Worm (Caenorhabditis elegans) whole organism, L1 larva: ENCODE results near the gene R13H4.2.

Experiments used
- C16A3.4 ChIP-seq: fragments of 150-350 bp; optimal IDR thresholded peaks from 2 replicates; lab custom pipeline; 2014; ENCODE audit warnings: missing biosample characterization, missing genetic modification characterization
- C34B4.2 ChIP-seq: sonication (generic microtip); optimal IDR thresholded peaks from 2 replicates; lab custom pipeline; 2017; ENCODE audit warnings: mild to moderate bottlenecking, missing genetic modification characterization, missing compliant biosample characterization
- Y116A8C.19 ChIP-seq: sonication (generic microtip); optimal IDR thresholded peaks from 2 replicates; lab custom pipeline; 2016; ENCODE audit warnings: missing compliant biosample characterization, missing genetic modification characterization, borderline replicate concordance
- aha-1 ChIP-seq: fragments of 150-350 bp; optimal IDR thresholded peaks from 2 replicates; lab custom pipeline; 2014; ENCODE audit warnings: missing biosample characterization, missing genetic modification characterization
- alr-1 ChIP-seq: fragments of 200-800 bp; sonication (Bioruptor generic); optimal IDR thresholded peaks from 2 replicates; lab custom pipeline; 2018; ENCODE audit warnings: borderline replicate concordance, mild to moderate bottlenecking, missing genetic modification characterization, missing compliant biosample characterization
- ama-1 ChIP-seq: fragments of 150-350 bp; optimal IDR thresholded peaks from 2 replicates; lab custom pipeline; 2014
- blmp-1 ChIP-seq: fragments of 150-350 bp; optimal IDR thresholded peaks from 2 replicates; lab custom pipeline; 2014; ENCODE audit warnings: missing biosample characterization, missing genetic modification characterization
- ceh-8 ChIP-seq: fragments of 200-800 bp; sonication (Bioruptor generic); optimal IDR thresholded peaks from 2 replicates; lab custom pipeline; 2018; ENCODE audit warnings: mild to moderate bottlenecking, missing genetic modification characterization, moderate library complexity, missing compliant biosample characterization
- ceh-88 ChIP-seq: fragments of 200-800 bp; sonication (Bioruptor generic); IDR thresholded peaks from 2 replicates; pipeline ENCODE4 v1.3.6; 2022; ENCODE audit warnings: missing genetic modification characterization, missing compliant biosample characterization
- dpl-1 ChIP-seq, 3 experiments: fragments of 150-350 bp in 2 of 3; sonication (generic microtip) in 1 of 3; optimal IDR thresholded peaks; 2 replicates each; lab custom pipeline; 2014 to 2017; ENCODE audit warnings: missing biosample characterization in 3 of 3, missing genetic modification characterization in 3 of 3, missing genetic modification reagents in 3 of 3
- dsc-1 ChIP-seq: sonication (generic microtip); optimal IDR thresholded peaks from 2 replicates; lab custom pipeline; 2016; ENCODE audit warnings: mild to moderate bottlenecking, missing genetic modification characterization, missing compliant biosample characterization
- efl-1 ChIP-seq, 4 experiments: fragments of 150-350 bp; optimal IDR thresholded peaks in 3 of 4; peaks in 1 of 4; 1 replicate in 1 of 4; 2 replicates in 3 of 4; lab custom pipeline; 2014; ENCODE audit warnings: missing biosample characterization in 2 of 4, missing genetic modification characterization in 2 of 4, missing genetic modification reagents in 2 of 4
- efl-3 ChIP-seq: fragments of 200-800 bp; sonication (Bioruptor generic); optimal IDR thresholded peaks from 2 replicates; lab custom pipeline; 2018; ENCODE audit warnings: mild to moderate bottlenecking, missing genetic modification characterization, missing compliant biosample characterization
- elt-2 ChIP-seq: sonication (generic microtip); optimal IDR thresholded peaks from 2 replicates; lab custom pipeline; 2016; ENCODE audit warnings: missing genetic modification characterization, mild to moderate bottlenecking, inconsistent platforms, missing compliant biosample characterization, missing genetic modification reagents
- elt-3 ChIP-seq, 6 experiments: fragments of 150-350 bp in 1 of 6; sonication (generic microtip); optimal IDR thresholded peaks; 2 replicates each; lab custom pipeline; 2017 to 2018; ENCODE audit warnings: missing biosample characterization in 6 of 6, missing genetic modification characterization in 6 of 6, inconsistent platforms in 1 of 6
- ets-5 ChIP-seq: fragments of 200-800 bp; sonication (Bioruptor generic); IDR thresholded peaks from 2 replicates; pipeline ENCODE4 v1.3.6; 2022; ENCODE audit warnings: missing genetic modification characterization, missing compliant biosample characterization
- fkh-8 ChIP-seq: sonication (generic microtip); optimal IDR thresholded peaks from 2 replicates; lab custom pipeline; 2016; ENCODE audit warnings: mild to moderate bottlenecking, missing genetic modification characterization, missing compliant biosample characterization
- grh-1 ChIP-seq: fragments of 200-800 bp; sonication (Bioruptor generic); IDR thresholded peaks from 2 replicates; pipeline ENCODE4 v1.3.6; 2022; ENCODE audit warnings: missing genetic modification reagents, missing genetic modification characterization, missing compliant biosample characterization
- irx-1 ChIP-seq: sonication (generic microtip); optimal IDR thresholded peaks from 2 replicates; lab custom pipeline; 2016; ENCODE audit warnings: missing genetic modification characterization, missing compliant biosample characterization
- jun-1 ChIP-seq: fragments of 150-350 bp; optimal IDR thresholded peaks from 2 replicates; lab custom pipeline; 2014; ENCODE audit warnings: missing biosample characterization, missing genetic modification reagents, missing genetic modification characterization
- lin-14 ChIP-seq: fragments of 200-800 bp; sonication (Bioruptor generic); optimal IDR thresholded peaks from 2 replicates; lab custom pipeline; 2018; ENCODE audit warnings: mild to moderate bottlenecking, missing genetic modification characterization, moderate library complexity, missing compliant biosample characterization
- lin-35 ChIP-seq, 2 experiments: fragments of 150-350 bp; optimal IDR thresholded peaks; 2 replicates each; lab custom pipeline; 2014; ENCODE audit warnings: missing biosample characterization in 2 of 2, missing genetic modification characterization in 2 of 2, missing genetic modification reagents in 2 of 2
- lir-3 ChIP-seq: sonication (generic microtip); optimal IDR thresholded peaks from 2 replicates; lab custom pipeline; 2016; ENCODE audit warnings: mild to moderate bottlenecking, missing genetic modification characterization, moderate library complexity, missing compliant biosample characterization; ENCODE audit not compliant: poor library complexity
- lsy-2 ChIP-seq, 2 experiments: fragments of 150-350 bp; optimal IDR thresholded peaks; 2 replicates each; lab custom pipeline; 2014; ENCODE audit warnings: missing biosample characterization in 2 of 2, missing genetic modification characterization in 2 of 2
- mab-9 ChIP-seq: fragments of 200-800 bp; sonication (Bioruptor generic); IDR thresholded peaks from 2 replicates; pipeline ENCODE4 v1.3.6; 2022; ENCODE audit warnings: missing genetic modification reagents, missing genetic modification characterization, missing compliant biosample characterization
- mdl-1 ChIP-seq, 2 experiments: fragments of 150-350 bp; optimal IDR thresholded peaks; 2 replicates each; lab custom pipeline; 2014 to 2017; ENCODE audit warnings: missing biosample characterization in 2 of 2, missing genetic modification characterization in 2 of 2, inconsistent platforms in 1 of 2
- mep-1 ChIP-seq: fragments of 150-350 bp; optimal IDR thresholded peaks from 2 replicates; lab custom pipeline; 2014; ENCODE audit warnings: missing biosample characterization, missing genetic modification characterization
- nhr-12 ChIP-seq: sonication (generic microtip); optimal IDR thresholded peaks from 2 replicates; lab custom pipeline; 2017; ENCODE audit warnings: missing biosample characterization, missing genetic modification characterization
- nhr-19 ChIP-seq: fragments of 200-800 bp; sonication (Bioruptor generic); conservative IDR thresholded peaks from 2 replicates; pipeline ENCODE4 v1.3.6; 2022; ENCODE audit warnings: missing genetic modification characterization, missing compliant biosample characterization
- nhr-20 ChIP-seq: sonication (generic microtip); optimal IDR thresholded peaks from 2 replicates; lab custom pipeline; 2016; ENCODE audit warnings: mild to moderate bottlenecking, missing genetic modification characterization, missing compliant biosample characterization
- nhr-47 ChIP-seq: sonication (generic microtip); optimal IDR thresholded peaks from 2 replicates; lab custom pipeline; 2016; ENCODE audit warnings: mild to moderate bottlenecking, missing genetic modification characterization, moderate library complexity, missing compliant biosample characterization
- nhr-71 ChIP-seq: sonication (generic microtip); optimal IDR thresholded peaks from 2 replicates; lab custom pipeline; 2016; ENCODE audit warnings: mild to moderate bottlenecking, missing genetic modification characterization, moderate library complexity, missing compliant biosample characterization
- nhr-77 ChIP-seq: fragments of 150-350 bp; optimal IDR thresholded peaks from 2 replicates; lab custom pipeline; 2014; ENCODE audit warnings: missing biosample characterization, missing genetic modification characterization
- nhr-84 ChIP-seq: sonication (generic microtip); optimal IDR thresholded peaks from 2 replicates; lab custom pipeline; 2017; ENCODE audit warnings: missing biosample characterization, missing genetic modification characterization
- nhr-85 ChIP-seq: sonication (generic microtip); peaks from one replicate; lab custom pipeline; 2016; ENCODE audit warnings: missing genetic modification characterization, inconsistent platforms, missing compliant biosample characterization
- nhr-90 ChIP-seq: sonication (generic microtip); optimal IDR thresholded peaks from 2 replicates; lab custom pipeline; 2016; ENCODE audit warnings: mild to moderate bottlenecking, missing genetic modification characterization, missing compliant biosample characterization; ENCODE audit not compliant: poor library complexity
- pag-3 ChIP-seq: sonication (generic microtip); optimal IDR thresholded peaks from 2 replicates; lab custom pipeline; 2017; ENCODE audit warnings: missing genetic modification characterization, mild to moderate bottlenecking, missing compliant biosample characterization, antibody characterized with exemption, borderline replicate concordance; ENCODE audit not compliant: insufficient read depth
- rnt-1 ChIP-seq: sonication (generic microtip); optimal IDR thresholded peaks from 2 replicates; lab custom pipeline; 2016; ENCODE audit warnings: mild to moderate bottlenecking, missing genetic modification characterization, moderate library complexity, missing compliant biosample characterization
- snpc-4 ChIP-seq: fragments of 150-350 bp; optimal IDR thresholded peaks from 2 replicates; lab custom pipeline; 2014; ENCODE audit warnings: missing biosample characterization, missing genetic modification characterization
- snu-23 ChIP-seq: sonication (generic microtip); optimal IDR thresholded peaks from 2 replicates; lab custom pipeline; 2016; ENCODE audit warnings: missing genetic modification characterization, missing compliant biosample characterization
- sptf-1 ChIP-seq: fragments of 150-350 bp; optimal IDR thresholded peaks from 2 replicates; lab custom pipeline; 2014; ENCODE audit warnings: missing biosample characterization, missing genetic modification characterization
- sup-37 ChIP-seq: fragments of 200-800 bp; sonication (Bioruptor generic); optimal IDR thresholded peaks from 2 replicates; lab custom pipeline; 2018; ENCODE audit warnings: mild to moderate bottlenecking, missing genetic modification characterization, missing compliant biosample characterization
- swsn-7 ChIP-seq: sonication (generic microtip); optimal IDR thresholded peaks from 2 replicates; lab custom pipeline; 2016; ENCODE audit warnings: missing genetic modification characterization, missing compliant biosample characterization
- tbx-2 ChIP-seq: sonication (generic microtip); optimal IDR thresholded peaks from 2 replicates; lab custom pipeline; 2016; ENCODE audit warnings: missing genetic modification characterization, missing compliant biosample characterization
- tlp-1 ChIP-seq: fragments of 150-350 bp; optimal IDR thresholded peaks from 2 replicates; lab custom pipeline; 2014; ENCODE audit warnings: missing biosample characterization, missing genetic modification characterization
- unc-130 ChIP-seq: fragments of 150-350 bp; optimal IDR thresholded peaks from 2 replicates; lab custom pipeline; 2017; ENCODE audit warnings: missing biosample characterization, missing genetic modification characterization, inconsistent platforms
- unc-62 ChIP-seq: fragments of 150-350 bp; optimal IDR thresholded peaks from 2 replicates; lab custom pipeline; 2014; ENCODE audit warnings: missing biosample characterization, missing genetic modification reagents, missing genetic modification characterization
- unc-98 ChIP-seq: fragments of 200-800 bp; sonication (Bioruptor generic); IDR thresholded peaks from 2 replicates; pipeline ENCODE4 v1.3.6; 2022; ENCODE audit warnings: missing genetic modification characterization, missing compliant biosample characterization
- vab-15 ChIP-seq: sonication (generic microtip); optimal IDR thresholded peaks from 2 replicates; lab custom pipeline; 2017; ENCODE audit warnings: missing genotype, mild to moderate bottlenecking, missing genetic modification characterization, missing compliant biosample characterization
- zip-4 ChIP-seq: fragments of 200-800 bp; sonication (Bioruptor generic); optimal IDR thresholded peaks from 2 replicates; lab custom pipeline; 2018; ENCODE audit warnings: mild to moderate bottlenecking, missing genetic modification characterization, moderate library complexity, missing compliant biosample characterization
- ztf-4 ChIP-seq: fragments of 150-350 bp; optimal IDR thresholded peaks from 2 replicates; lab custom pipeline; 2014; ENCODE audit warnings: missing biosample characterization, missing genetic modification characterization

Gene R13H4.2

DNA sequence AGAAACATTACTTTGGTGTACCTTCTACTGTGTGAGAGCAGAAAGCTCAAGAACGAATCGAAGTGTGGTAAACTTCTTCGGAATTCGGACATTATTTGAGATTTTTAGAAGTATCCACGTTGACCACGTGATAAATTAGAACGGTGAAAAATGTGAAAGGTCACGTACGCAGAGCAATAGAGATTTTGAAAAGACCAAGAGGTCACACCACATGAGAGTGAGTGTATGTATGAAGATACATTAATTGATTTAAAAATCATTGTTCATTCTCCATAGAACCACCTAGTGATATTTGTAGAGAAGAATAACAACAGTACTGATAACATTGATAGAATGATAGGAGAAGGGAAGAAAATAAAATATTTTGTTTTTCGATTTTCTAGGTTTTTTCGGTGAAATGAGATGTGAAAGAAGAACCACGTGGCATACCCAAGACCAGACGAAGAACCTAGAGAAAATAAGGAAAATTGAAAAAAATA, 13.7 kb upstream of the R13H4.2 start, which contains the start of gene pyc-1:
Gene pyc-1 (minus strand): TSS at position 69 of the 479 bp plus-strand sequence.
- no peak for TF ChIP-seq C34B4.2 (tag; lab: Kevin White, UChicago)
- TF ChIP-seq nhr-19 (GFP tag; lab: Robert Waterston, UW): peak; percentile 88
- TF ChIP-seq mab-9 (GFP tag; lab: Robert Waterston, UW): no peak
- TF ChIP-seq nhr-85 (tag; lab: Kevin White, UChicago): peak; percentile 62
- no peak for TF ChIP-seq irx-1 (tag; lab: Kevin White, UChicago)
- no peak for TF ChIP-seq nhr-84 (tag; lab: Kevin White, UChicago)
- TF ChIP-seq mdl-1 (tag; optimal IDR thresholded peaks at IDR 0.05; lab: Kevin White, UChicago): peak in 1 of 2 experiments; percentile 6
- no peak for TF ChIP-seq fkh-8 (tag; lab: Kevin White, UChicago)
- no peak for TF ChIP-seq nhr-12 (tag; lab: Kevin White, UChicago)
- peak in 1 of 2 experiments; percentile 1 for TF ChIP-seq efl-1 (optimal IDR thresholded peaks at IDR 0.05; lab: Kevin White, UChicago)
- no peak for TF ChIP-seq efl-1 (GFP tag; optimal IDR thresholded peaks at IDR 0.05 in 1 of 2; lab: Kevin White, UChicago)
- TF ChIP-seq nhr-90 (tag; lab: Kevin White, UChicago): peak; percentile 69
- no peak for TF ChIP-seq nhr-77 (tag; lab: Kevin White, UChicago)
- TF ChIP-seq rnt-1: peak; percentile 50
- TF ChIP-seq elt-2 (tag; lab: Kevin White, UChicago): peak; percentile 37
- TF ChIP-seq jun-1 (tag; lab: Kevin White, UChicago): no peak
- TF ChIP-seq pag-3 (tag; lab: Kevin White, UChicago): no peak
- TF ChIP-seq ceh-8 (GFP tag; lab: Kevin White, UChicago): no peak
- peak; percentile 13 for TF ChIP-seq zip-4 (GFP tag; lab: Kevin White, UChicago)
- peak; percentile 8 for TF ChIP-seq snpc-4
- TF ChIP-seq elt-3 (tag; optimal IDR thresholded peaks at IDR 0.05; lab: Kevin White, UChicago): peak in 5 of 6 experiments; percentile 42 to 82 (median 75)
- TF ChIP-seq unc-62 (GFP tag; lab: Kevin White, UChicago): no peak
- no peak for TF ChIP-seq sptf-1 (tag; lab: Kevin White, UChicago)
- TF ChIP-seq alr-1 (tag; lab: Kevin White, UChicago): no peak
- peak; percentile 34 for TF ChIP-seq swsn-7
- TF ChIP-seq unc-130 (tag; lab: Kevin White, UChicago): peak; percentile 55
- no peak for TF ChIP-seq efl-3 (GFP tag; lab: Kevin White, UChicago)
- peak; percentile 79 for TF ChIP-seq aha-1 (tag; lab: Kevin White, UChicago)
- peak; percentile 73 for TF ChIP-seq nhr-20 (tag; lab: Kevin White, UChicago)
- TF ChIP-seq lsy-2 (tag; optimal IDR thresholded peaks at IDR 0.05; lab: Kevin White, UChicago): peak; percentile 22 to 37
- no peak for TF ChIP-seq dsc-1 (tag; lab: Kevin White, UChicago)
- TF ChIP-seq lin-14 (GFP tag; lab: Kevin White, UChicago): peak; percentile 64
- TF ChIP-seq Y116A8C.19: no peak
- peak; percentile 52 for TF ChIP-seq lir-3 (tag; lab: Kevin White, UChicago)
- TF ChIP-seq tlp-1 (tag; lab: Kevin White, UChicago): no peak
- peak; percentile 74 for TF ChIP-seq mep-1 (tag; lab: Kevin White, UChicago)
- peak; percentile 25 for TF ChIP-seq tbx-2 (tag; lab: Kevin White, UChicago)
- peak; percentile 79 for TF ChIP-seq snu-23 (GFP tag; lab: Kevin White, UChicago)
- TF ChIP-seq sup-37 (GFP tag; lab: Kevin White, UChicago): peak; percentile 1
- peak; percentile 93 for TF ChIP-seq nhr-71 (tag; lab: Kevin White, UChicago)
- TF ChIP-seq ama-1: peak; percentile 69
- TF ChIP-seq nhr-47: peak; percentile 38
- TF ChIP-seq ztf-4 (tag; lab: Kevin White, UChicago): peak; percentile 13
- TF ChIP-seq grh-1 (GFP tag; lab: Robert Waterston, UW): no peak
- TF ChIP-seq blmp-1 (tag; lab: Kevin White, UChicago): peak; percentile 6
- TF ChIP-seq ets-5 (GFP tag; lab: Robert Waterston, UW): no peak
- peak in 1 of 2 experiments; percentile 72 for TF ChIP-seq lin-35 (GFP tag; optimal IDR thresholded peaks at IDR 0.05; lab: Kevin White, UChicago)
- no peak for TF ChIP-seq unc-98
- no peak for TF ChIP-seq vab-15 (tag; lab: Kevin White, UChicago)
- peak; percentile 14 to 39 (median 24) for TF ChIP-seq dpl-1 (GFP tag; optimal IDR thresholded peaks at IDR 0.05; lab: Kevin White, UChicago)
- peak; percentile 49 for TF ChIP-seq ceh-88 (GFP tag; lab: Robert Waterston, UW)
- TF ChIP-seq C16A3.4 (tag; lab: Kevin White, UChicago): peak; percentile 18
